Fruit fly (Drosophila melanogaster): ENCODE measurements around the gene CG1368.

The CG1368 gene

DNA sequence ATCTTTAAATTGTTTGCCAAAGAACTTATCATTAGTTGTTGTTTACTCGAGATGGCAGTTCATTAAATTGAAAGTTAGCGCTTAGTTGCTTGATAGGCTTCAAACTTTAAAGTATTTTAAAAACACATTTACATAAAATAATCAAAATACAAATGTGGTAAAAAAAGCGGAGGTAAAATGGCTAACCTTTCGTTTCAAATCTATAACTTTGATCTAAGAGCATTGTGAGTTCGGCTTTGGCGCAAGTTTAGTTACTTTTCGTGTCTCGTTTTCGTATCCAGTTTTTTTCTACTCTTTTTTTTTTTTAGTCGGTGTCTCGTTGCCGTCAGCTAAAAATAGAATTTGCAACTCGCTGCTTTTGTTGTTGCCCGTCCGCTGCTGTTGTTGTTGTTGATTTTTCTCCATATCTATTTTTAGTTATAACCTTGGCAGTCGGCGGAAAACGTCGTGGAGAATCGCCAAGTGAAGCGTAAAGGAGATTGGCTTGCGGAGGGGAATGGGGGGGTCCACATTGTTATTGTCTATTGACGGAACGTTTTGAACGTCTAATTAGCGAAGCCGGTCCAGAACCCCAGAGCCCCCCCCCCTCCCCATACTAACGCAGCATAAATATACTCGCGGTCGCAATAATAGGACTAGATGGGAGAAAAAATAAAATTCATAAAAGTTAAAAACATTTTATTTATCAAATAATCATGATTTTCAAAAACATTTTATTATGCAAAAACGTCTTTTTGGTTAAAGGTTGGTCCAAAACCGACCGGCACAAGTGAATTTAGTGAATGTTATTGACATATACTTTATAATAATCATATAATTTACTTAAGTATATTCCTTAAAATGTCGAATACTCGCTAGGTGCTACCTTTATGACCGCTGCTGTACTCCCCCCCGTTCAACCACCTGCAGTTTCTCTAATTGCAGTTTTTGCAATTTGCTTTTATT, 40.2 kb downstream of the CG1368 start (continued):
- TF ChIP-seq CG10366 (GFP tag; IDR thresholded peaks at IDR 0.05) (peak; percentile 16; the same call in 1 of the 2 replicates), Fer1 (GFP tag; optimal IDR thresholded peaks at IDR 0.05) (peak; percentile 58), sob (GFP tag; IDR thresholded peaks at IDR 0.05) (0 out of 2 replicates have a peak, but pooled peaks have one; percentile 18), CG13296 (GFP tag; optimal IDR thresholded peaks at IDR 0.05) (peak; percentile 19), tx (GFP tag; optimal IDR thresholded peaks at IDR 0.05) (no peak), gro (GFP tag; optimal IDR thresholded peaks at IDR 0.05) (no peak), tap (tag; optimal IDR thresholded peaks at IDR 0.05) (peak; percentile 13), BtbVII (GFP tag; optimal IDR thresholded peaks at IDR 0.05) (peak; percentile 31), schlank (tag; optimal IDR thresholded peaks at IDR 0.05) (no peak), eyg (GFP tag; optimal IDR thresholded peaks at IDR 0.05) (no peak), CG17186 (GFP tag; optimal IDR thresholded peaks at IDR 0.05) (no peak), Hey (tag; optimal IDR thresholded peaks at IDR 0.05) (no peak), CG15269 (tag; optimal IDR thresholded peaks at IDR 0.05) (peak; percentile 62), CG1602 (GFP tag; optimal IDR thresholded peaks at IDR 0.05) (no peak), Pdp1 (GFP tag; optimal IDR thresholded peaks at IDR 0.05) (no peak), tin (GFP tag; optimal IDR thresholded peaks at IDR 0.05) (peak; percentile 6), CG13775 (GFP tag; optimal IDR thresholded peaks at IDR 0.05) (peak; percentile 49), CG14014 (GFP tag; IDR thresholded peaks at IDR 0.05) (peak; percentile 50), z (GFP tag; IDR thresholded peaks at IDR 0.05) (no peak), Taf1 (GFP tag; IDR thresholded peaks at IDR 0.05) (0 out of 2 replicates have a peak, but pooled peaks have one; percentile 28), CG7357 (GFP tag; IDR thresholded peaks at IDR 0.05) (0 out of 3 replicates have a peak, but pooled peaks have one; percentile 18), sisA (GFP tag; IDR thresholded peaks at IDR 0.05) (peak; percentile 48; the same call in 1 of the 2 replicates), CG34224 (GFP tag; IDR thresholded peaks at IDR 0.05; ENCODE audit: partially characterized antibody) (no peak), wek (GFP tag; optimal IDR thresholded peaks at IDR 0.05) (no peak), Trl (optimal IDR thresholded peaks at IDR 0.05) (no peak), Trl (GFP tag; optimal IDR thresholded peaks at IDR 0.05) (no peak), ssp (GFP tag; IDR thresholded peaks at IDR 0.05) (no peak), CG32532 (GFP tag; IDR thresholded peaks at IDR 0.05) (peak; percentile 70), grau (tag; optimal IDR thresholded peaks at IDR 0.05) (peak; percentile 75), CG10274 (GFP tag; optimal IDR thresholded peaks at IDR 0.05) (peak; percentile 46), slbo (GFP tag; IDR thresholded peaks at IDR 0.05) (peak; percentile 69), CG8944 (GFP tag; optimal IDR thresholded peaks at IDR 0.05) (no peak), gt (GFP tag; IDR thresholded peaks at IDR 0.05) (no peak), Lpt (GFP tag; optimal IDR thresholded peaks at IDR 0.05) (no peak), lov (optimal IDR thresholded peaks at IDR 0.05) (no peak), lov (GFP tag; IDR thresholded peaks at IDR 0.05) (no peak), CG4360 (GFP tag; IDR thresholded peaks at IDR 0.05) (no peak), ara (GFP tag; IDR thresholded peaks at IDR 0.05) (0 out of 2 replicates have a peak, but pooled peaks have one; percentile 17), CG9932 (GFP tag; IDR thresholded peaks at IDR 0.05) (peak; percentile 63), dysf (GFP tag; IDR thresholded peaks at IDR 0.05) (peak; percentile 69), H2.0 (GFP tag; IDR thresholded peaks at IDR 0.05) (peak; percentile 36; the same call in 1 of the 2 replicates), bsh (GFP tag; optimal IDR thresholded peaks at IDR 0.05) (peak; percentile 46 to 74), Blimp-1 (GFP tag; optimal IDR thresholded peaks at IDR 0.05) (peak; percentile 26), prd (optimal IDR thresholded peaks at IDR 0.05) (no peak), prd (GFP tag; IDR thresholded peaks at IDR 0.05) (peak; percentile 63; the same call in 2 of the 3 replicates), CG3726 (GFP tag; IDR thresholded peaks at IDR 0.05) (no peak), her (GFP tag; optimal IDR thresholded peaks at IDR 0.05) (no peak), chif (GFP tag; optimal IDR thresholded peaks at IDR 0.05) (no peak), CG2875 (GFP tag; optimal IDR thresholded peaks at IDR 0.05) (no peak), CG43689 (GFP tag; IDR thresholded peaks at IDR 0.05) (no peak)

All from whole organism, embryonic.